Worm (Caenorhabditis elegans) whole organism, late embryonic: ENCODE results near the gene spp-21.

ENCODE experiments used
- ceh-30 ChIP-seq: fragments of 150-350 bp; optimal IDR thresholded peaks from 2 replicates; lab custom pipeline; 2014; ENCODE audit warnings: missing biosample characterization, missing genetic modification characterization
- unc-42 ChIP-seq: sonication (generic microtip); optimal IDR thresholded peaks from 2 replicates; lab custom pipeline; 2016; ENCODE audit warnings: missing genotype, missing genetic modification characterization, missing compliant biosample characterization

DNA sequence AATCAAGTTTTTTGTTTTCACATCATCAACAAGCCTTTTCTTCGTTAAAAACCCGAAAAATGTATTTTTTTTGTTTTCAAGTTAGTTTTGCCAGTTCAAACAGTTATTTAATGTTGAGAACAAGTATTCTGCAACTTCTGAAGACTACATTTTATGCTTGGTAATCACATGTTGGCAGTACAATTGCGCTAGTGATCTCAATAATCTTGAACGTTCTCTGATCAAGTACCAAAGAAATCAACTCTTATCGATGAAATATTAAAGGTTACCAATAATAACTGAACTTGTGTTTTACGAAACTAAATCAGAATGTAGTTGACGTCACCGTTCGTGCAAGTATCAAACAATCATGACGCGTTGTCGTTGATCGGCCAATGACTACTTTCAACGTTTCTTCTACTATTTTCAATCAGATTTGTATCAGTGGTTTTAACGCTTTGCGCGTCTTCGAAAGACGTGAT is 43.6 kb downstream of the spp-21 start, which contains the start of gene C35C5.8:
- TF ChIP-seq unc-42 (tag; lab: Kevin White, UChicago) (no peak), ceh-30 (tag; lab: Kevin White, UChicago) (no peak)
